Worm (Caenorhabditis elegans) whole organism, L4 larva: Measurements from ENCODE around the gene ZK666.12.

ENCODE experiments used
- ceh-62 ChIP-seq: sonication (generic microtip); optimal IDR thresholded peaks from 2 replicates; lab custom pipeline; 2017; ENCODE audit warnings: missing biosample characterization, missing genetic modification characterization
- lir-3 ChIP-seq: sonication (generic microtip); optimal IDR thresholded peaks from 2 replicates; lab custom pipeline; 2016; ENCODE audit warnings: mild to moderate bottlenecking, missing genetic modification characterization, missing compliant biosample characterization

DNA sequence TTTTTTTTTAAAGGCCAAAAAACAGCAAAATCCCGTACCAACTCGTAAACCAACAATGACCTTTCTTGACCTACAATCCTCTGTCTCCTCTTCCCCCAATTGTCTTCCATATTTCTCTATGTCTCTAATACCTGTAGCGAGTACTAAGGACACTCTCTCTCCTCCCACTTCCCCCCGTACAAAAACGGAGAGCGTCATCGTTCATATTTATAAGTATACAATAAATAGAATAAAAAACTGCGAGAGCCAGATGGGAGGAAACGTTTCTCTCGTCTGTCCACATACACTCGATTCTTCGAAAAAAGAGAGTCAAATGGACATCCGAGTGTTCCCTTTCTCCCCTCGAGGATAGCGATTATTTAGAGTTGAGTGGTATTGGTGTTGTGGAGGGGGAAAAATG, 8.7 kb downstream of the ZK666.12 start:
- TF ChIP-seq lir-3 (tag; lab: Kevin White, UChicago) (no peak), ceh-62 (tag; lab: Kevin White, UChicago) (no peak)
